Fruit fly (Drosophila melanogaster): ENCODE measurements around the gene Mkrn1.

Mkrn1 gene

DNA sequence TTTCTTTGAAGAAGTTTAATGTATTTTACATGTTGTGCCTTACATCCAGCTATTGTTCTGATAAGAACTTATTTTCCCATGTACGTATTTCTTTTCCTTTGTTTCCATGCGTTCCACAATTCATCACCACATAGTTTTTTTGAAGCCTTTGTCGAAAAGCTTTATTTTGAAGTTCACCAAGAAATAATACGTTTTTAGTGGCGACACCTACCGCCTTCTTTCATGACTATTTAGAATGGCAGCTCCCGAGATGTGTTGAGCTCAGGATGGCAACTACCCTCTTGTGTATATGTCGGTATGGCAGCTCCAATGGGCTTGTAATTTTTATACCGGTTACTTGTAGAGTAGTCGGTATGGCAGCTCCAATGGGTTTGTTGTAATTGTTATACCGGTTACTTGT, 49.7 kb downstream of the Mkrn1 start (continued):
- TF ChIP-seq Stat92E (GFP tag; optimal IDR thresholded peaks at IDR 0.05) (peak in 1 of 3 experiments; percentile 26), ci (GFP tag; IDR thresholded peaks at IDR 0.05) (peak; percentile 71; the same call in 2 of the 3 replicates), CG12155 (GFP tag; optimal IDR thresholded peaks at IDR 0.05) (no peak), CG9609 (GFP tag; optimal IDR thresholded peaks at IDR 0.05) (no peak), ara (GFP tag; IDR thresholded peaks at IDR 0.05) (no peak), CG5180 (GFP tag; optimal IDR thresholded peaks at IDR 0.05) (no peak), Taf1 (GFP tag; IDR thresholded peaks at IDR 0.05) (no peak), chn (GFP tag; optimal IDR thresholded peaks at IDR 0.05) (no peak), Bteb2 (GFP tag; optimal IDR thresholded peaks at IDR 0.05) (peak; percentile 17), CG14710 (tag; optimal IDR thresholded peaks at IDR 0.05) (peak; percentile 69), HmgZ (tag; optimal IDR thresholded peaks at IDR 0.05) (peak; percentile 87), Eip74EF (GFP tag; optimal IDR thresholded peaks at IDR 0.05) (no peak), Pdp1 (GFP tag; optimal IDR thresholded peaks at IDR 0.05) (peak in 1 of 2 experiments; percentile 48), HLH4C (GFP tag; IDR thresholded peaks at IDR 0.05; ENCODE audit: partially characterized antibody) (no peak), Ets65A (GFP tag) (no peak), Usf (GFP tag; optimal IDR thresholded peaks at IDR 0.05) (no peak), CG2875 (GFP tag; optimal IDR thresholded peaks at IDR 0.05) (no peak), CG2120 (GFP tag; optimal IDR thresholded peaks at IDR 0.05) (peak; percentile 46), Elba2 (GFP tag; optimal IDR thresholded peaks at IDR 0.05) (no peak), CG43689 (GFP tag; IDR thresholded peaks at IDR 0.05) (no peak), crc (GFP tag; optimal IDR thresholded peaks at IDR 0.05) (no peak), lmd (GFP tag; IDR thresholded peaks at IDR 0.05) (no peak; the same call in 1 of the 2 replicates), CG4707 (GFP tag; optimal IDR thresholded peaks at IDR 0.05) (no peak), CG12391 (tag; optimal IDR thresholded peaks at IDR 0.05) (peak; percentile 16), D19A (tag; optimal IDR thresholded peaks at IDR 0.05) (peak; percentile 46), Blimp-1 (GFP tag; optimal IDR thresholded peaks at IDR 0.05) (no peak), schlank (tag; optimal IDR thresholded peaks at IDR 0.05) (no peak), hkb (optimal IDR thresholded peaks at IDR 0.05) (peak; percentile 27), hkb (GFP tag; IDR thresholded peaks at IDR 0.05) (no peak), mld (GFP tag; IDR thresholded peaks at IDR 0.05; ENCODE audit: partially characterized antibody) (no peak), ac (GFP tag; optimal IDR thresholded peaks at IDR 0.05) (no peak), Mes4 (GFP tag; optimal IDR thresholded peaks at IDR 0.05) (no peak), Fer2 (tag; optimal IDR thresholded peaks at IDR 0.05) (no peak), Sry-δ (GFP tag; optimal IDR thresholded peaks at IDR 0.05) (peak; percentile 49), Sin3A (optimal IDR thresholded peaks at IDR 0.05) (no peak), Nf-YB (GFP tag; optimal IDR thresholded peaks at IDR 0.05) (peak; percentile 26), amos (GFP tag; IDR thresholded peaks at IDR 0.05; ENCODE audit: partially characterized antibody) (peak; percentile 51), CG10209 (GFP tag; optimal IDR thresholded peaks at IDR 0.05) (no peak), sens-2 (GFP tag; IDR thresholded peaks at IDR 0.05) (no peak), CG4617 (GFP tag; optimal IDR thresholded peaks at IDR 0.05; ENCODE audit: borderline replicate concordance) (no peak), CG2199 (GFP tag; IDR thresholded peaks at IDR 0.05) (peak; percentile 83; the same call in 1 of the 3 replicates), CG4404 (GFP tag; IDR thresholded peaks at IDR 0.05) (no peak), Jarid2 (GFP tag; optimal IDR thresholded peaks at IDR 0.05) (no peak), lilli (GFP tag; optimal IDR thresholded peaks at IDR 0.05) (peak; percentile 19), CG2712 (tag; optimal IDR thresholded peaks at IDR 0.05) (peak; percentile 47), CG11695 (GFP tag; IDR thresholded peaks at IDR 0.05) (no peak), ttk (GFP tag; IDR thresholded peaks at IDR 0.05) (no peak), Hey (tag; optimal IDR thresholded peaks at IDR 0.05) (no peak), CG6272 (GFP tag; IDR thresholded peaks at IDR 0.05) (no peak), jigr1 (GFP tag; IDR thresholded peaks at IDR 0.05) (no peak), her (GFP tag; optimal IDR thresholded peaks at IDR 0.05) (peak; percentile 40)

Measured in whole organism, embryonic.